Worm (Caenorhabditis elegans): ENCODE results near the gene htrl-1.
A peak's percentile ranks its signal among the peaks of the same experiment; 100 is the strongest.

htrl-1 gene

ce11 chrV:11496283-11496682 lies at the start of gene htrl-1:
htrl-1 (minus strand) TSS chrV:11496383.
- no peak for TF ChIP-seq C04F5.9 (tag; optimal IDR thresholded peaks at IDR 0.05)
- TF ChIP-seq sox-4 (tag; optimal IDR thresholded peaks at IDR 0.05): no peak
- TF ChIP-seq sup-37 (GFP tag; optimal IDR thresholded peaks at IDR 0.05): no peak
- TF ChIP-seq pqm-1 (tag; optimal IDR thresholded peaks at IDR 0.05): no peak

- TF ChIP-seq isw-1 (GFP tag; IDR thresholded peaks at IDR 0.05): no peak
- no peak for TF ChIP-seq pax-3 (tag; optimal IDR thresholded peaks at IDR 0.05)
- no peak for TF ChIP-seq ces-1 (GFP tag; optimal IDR thresholded peaks at IDR 0.05)
- no peak for TF ChIP-seq nhr-28 (tag; optimal IDR thresholded peaks at IDR 0.05)
- TF ChIP-seq nhr-85 (tag): peak; percentile 48
- no peak for TF ChIP-seq rnt-1 (tag; optimal IDR thresholded peaks at IDR 0.05)
- TF ChIP-seq sptf-1 (tag; optimal IDR thresholded peaks at IDR 0.05): no peak
- TF ChIP-seq nhr-76 (tag; optimal IDR thresholded peaks at IDR 0.05): no peak
- no peak for TF ChIP-seq ets-5 (GFP tag; IDR thresholded peaks at IDR 0.05)
- TF ChIP-seq fkh-8 (tag; optimal IDR thresholded peaks at IDR 0.05): peak; percentile 24
These were observed 49.0 kb upstream of the htrl-1 start, which contains the start of gene F38B7.10 for ce11 chrV:11545227-11545626. F38B7.10 (plus strand) TSS chrV:11545527.

ce11 chrV:11543564-11543963 lies 47.4 kb upstream of the htrl-1 start, which contains the start of gene F38B7.2:
F38B7.2 (plus strand) TSS chrV:11543963.
- TF ChIP-seq unc-62 (GFP tag; optimal IDR thresholded peaks at IDR 0.05): no peak
- no peak for TF ChIP-seq dpl-1 (GFP tag; optimal IDR thresholded peaks at IDR 0.05)
- no peak for TF ChIP-seq egl-27 (tag; optimal IDR thresholded peaks at IDR 0.05)
- TF ChIP-seq efl-1 (optimal IDR thresholded peaks at IDR 0.05): no peak
- peak in 1 of 2 experiments; percentile 89 for TF ChIP-seq efl-1 (GFP tag; optimal IDR thresholded peaks at IDR 0.05 in 1 of 2)
- TF ChIP-seq pag-3 (tag; optimal IDR thresholded peaks at IDR 0.05; ENCODE audit: borderline replicate concordance, insufficient read depth): no peak
- peak; percentile 44 for TF ChIP-seq blmp-1 (tag; optimal IDR thresholded peaks at IDR 0.05)
- TF ChIP-seq pax-3 (tag; optimal IDR thresholded peaks at IDR 0.05): no peak
- no peak for TF ChIP-seq C34B4.2 (tag; optimal IDR thresholded peaks at IDR 0.05)
- no peak for TF ChIP-seq ceh-63 (GFP tag; optimal IDR thresholded peaks at IDR 0.05)
- peak; percentile 11 for TF ChIP-seq nhr-20 (tag; optimal IDR thresholded peaks at IDR 0.05)
- TF ChIP-seq zag-1 (tag; optimal IDR thresholded peaks at IDR 0.05): no peak
- TF ChIP-seq unc-130 (tag; optimal IDR thresholded peaks at IDR 0.05): no peak
- no peak for TF ChIP-seq fkh-10 (GFP tag; optimal IDR thresholded peaks at IDR 0.05)
- TF ChIP-seq nhr-85 (tag): peak; percentile 90
- TF ChIP-seq ama-1 (optimal IDR thresholded peaks at IDR 0.05): no peak
- no peak for TF ChIP-seq snpc-4 (tag; optimal IDR thresholded peaks at IDR 0.05)
- TF ChIP-seq nhr-237 (tag; optimal IDR thresholded peaks at IDR 0.05): no peak
- TF ChIP-seq ceh-82 (tag; optimal IDR thresholded peaks at IDR 0.05): no peak
- TF ChIP-seq nhr-47 (tag; optimal IDR thresholded peaks at IDR 0.05): no peak
- TF ChIP-seq vab-15 (tag; optimal IDR thresholded peaks at IDR 0.05): no peak
- TF ChIP-seq lin-14 (GFP tag; optimal IDR thresholded peaks at IDR 0.05): peak; percentile 23
- TF ChIP-seq Y116A8C.19 (tag; optimal IDR thresholded peaks at IDR 0.05; ENCODE audit: borderline replicate concordance): no peak
- TF ChIP-seq sup-37 (GFP tag; optimal IDR thresholded peaks at IDR 0.05): no peak
- no peak for TF ChIP-seq mep-1 (tag; optimal IDR thresholded peaks at IDR 0.05)
- TF ChIP-seq mdl-1 (tag; optimal IDR thresholded peaks at IDR 0.05): no peak
- peak in 4 of 6 experiments; percentile 25 to 48 (median 42) for TF ChIP-seq elt-3 (tag; optimal IDR thresholded peaks at IDR 0.05)
- TF ChIP-seq grh-1 (GFP tag; IDR thresholded peaks at IDR 0.05): no peak
- no peak for TF ChIP-seq nhr-77 (tag; optimal IDR thresholded peaks at IDR 0.05)
- TF ChIP-seq nhr-90 (tag; optimal IDR thresholded peaks at IDR 0.05; ENCODE audit: poor library complexity): peak; percentile 2
- no peak for TF ChIP-seq lir-3 (tag; optimal IDR thresholded peaks at IDR 0.05; ENCODE audit: poor library complexity)
- TF ChIP-seq nhr-11 (tag; optimal IDR thresholded peaks at IDR 0.05): no peak
- no peak for TF ChIP-seq ceh-90 (tag; optimal IDR thresholded peaks at IDR 0.05)
- TF ChIP-seq nhr-71 (tag; optimal IDR thresholded peaks at IDR 0.05): peak; percentile 30
- TF ChIP-seq ceh-8 (GFP tag; optimal IDR thresholded peaks at IDR 0.05): no peak
- TF ChIP-seq mab-9 (GFP tag; IDR thresholded peaks at IDR 0.05): no peak
- TF ChIP-seq pqm-1 (tag; optimal IDR thresholded peaks at IDR 0.05): no peak
- TF ChIP-seq egl-13 (tag; optimal IDR thresholded peaks at IDR 0.05): no peak

All from whole organism, L1 larva.